Worm (Caenorhabditis elegans) whole organism, L2 larva: Measurements from ENCODE around the gene C54E10.11.
"Not testable (repeated sequence)": the region's sequence is repeated elsewhere in the genome, so short reads cannot be mapped to it uniquely, and the experiment has no call there.

Experiments used
- R02D3.7 ChIP-seq: fragments of 150-350 bp; optimal IDR thresholded peaks from 2 replicates; lab custom pipeline; 2014; ENCODE audit warnings: missing biosample characterization, missing genetic modification characterization
- ceh-82 ChIP-seq: fragments of 150-350 bp; optimal IDR thresholded peaks from 2 replicates; lab custom pipeline; 2014; ENCODE audit warnings: missing biosample characterization, missing genetic modification characterization
- mab-5 ChIP-seq: fragments of 150-350 bp; optimal IDR thresholded peaks from 2 replicates; lab custom pipeline; 2014; ENCODE audit warnings: missing biosample characterization, missing genetic modification characterization
- zag-1 ChIP-seq: fragments of 150-350 bp; optimal IDR thresholded peaks from 2 replicates; lab custom pipeline; 2014; ENCODE audit warnings: missing biosample characterization, missing genetic modification characterization

C54E10.11 gene

ce11 chrV:18754328-18754727, 47.6 kb downstream of the C54E10.11 start, which contains the start of gene clec-254:
Gene clec-254 (minus strand): TSS chrV:18754428.
- TF ChIP-seq mab-5, ceh-82, R02D3.7 (tag; lab: Kevin White, UChicago): not testable (repeated sequence)

- no peak for TF ChIP-seq zag-1
Measured at ce11 chrV:18753036-18753435, 48.9 kb downstream of the C54E10.11 start, which contains the start of gene F11D11.6. Gene F11D11.6 (minus strand): TSS chrV:18753136.
